Comparison of ENCODE assay signal across 1 fruit fly cellular context in the genomic region with DNA sequence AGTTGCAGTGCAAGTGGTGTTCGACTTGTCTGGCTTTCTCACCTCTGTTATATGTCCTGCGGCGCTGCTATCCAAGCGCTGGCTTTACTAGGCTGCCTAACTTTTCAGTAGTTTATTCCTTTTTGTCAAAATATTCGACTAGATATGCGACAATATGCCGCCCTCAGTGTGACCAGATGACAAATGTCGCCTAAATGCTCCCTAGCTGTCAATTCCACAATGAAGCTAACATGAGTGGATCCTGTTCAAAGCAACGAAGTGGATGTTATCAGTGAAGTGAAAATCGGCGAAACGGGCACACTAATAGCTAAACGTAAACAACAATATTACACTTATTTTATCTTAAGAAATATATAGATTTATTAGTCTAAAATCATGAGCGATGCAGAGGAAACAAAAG.
TF ChIP-seq lines count a peak whose summit lies in the region.

A gene (minus strand): TSS at position 189 of the 400 bp plus-strand sequence.
A gene (plus strand): TSS at position 263 of the 400 bp plus-strand sequence.

TF ChIP-seq in whole organism, embryonic, 481 proteins besides CTCF, POLR2A, EP300 and RAD21 (continued from another document and continues in another):
- no peak for TF ChIP-seq CG13123 (GFP tag; optimal IDR thresholded peaks at IDR 0.05; lab: Kevin White, UChicago)
- TF ChIP-seq Ets97D (GFP tag; optimal IDR thresholded peaks at IDR 0.05; lab: Kevin White, UChicago), result peak; percentile 58
- TF ChIP-seq bsh (GFP tag; optimal IDR thresholded peaks at IDR 0.05; lab: Kevin White, UChicago), result no peak
- TF ChIP-seq Lpt (GFP tag; optimal IDR thresholded peaks at IDR 0.05; lab: Kevin White, UChicago), result no peak
- no peak for TF ChIP-seq ash1 (GFP tag; optimal IDR thresholded peaks at IDR 0.05; lab: Kevin White, UChicago)
- TF ChIP-seq shn (GFP tag; optimal IDR thresholded peaks at IDR 0.05; lab: Kevin White, UChicago), result no peak
- TF ChIP-seq MESR4 (GFP tag; optimal IDR thresholded peaks at IDR 0.05; lab: Kevin White, UChicago), result peak; percentile 84
- no peak for TF ChIP-seq CG15269 (tag; optimal IDR thresholded peaks at IDR 0.05; lab: Kevin White, UChicago)
- TF ChIP-seq nmo (GFP tag; optimal IDR thresholded peaks at IDR 0.05; lab: Kevin White, UChicago), result peak; percentile 10
- no peak for TF ChIP-seq chn (GFP tag; optimal IDR thresholded peaks at IDR 0.05; lab: Kevin White, UChicago)
- peak; percentile 69 for TF ChIP-seq CG13287 (GFP tag; IDR thresholded peaks at IDR 0.05; lab: Robert Waterston, UW; ENCODE audit: partially characterized antibody)
- no peak for TF ChIP-seq peb (GFP tag; IDR thresholded peaks at IDR 0.05; lab: Robert Waterston, UW)
- no peak for TF ChIP-seq CG18476 (GFP tag; optimal IDR thresholded peaks at IDR 0.05; lab: Kevin White, UChicago)
- peak; percentile 78 for TF ChIP-seq CG4617 (GFP tag; optimal IDR thresholded peaks at IDR 0.05; lab: Kevin White, UChicago; ENCODE audit: borderline replicate concordance)
- peak; percentile 49 for TF ChIP-seq hbn (GFP tag; IDR thresholded peaks at IDR 0.05; lab: Robert Waterston, UW; ENCODE audit: partially characterized antibody)
- TF ChIP-seq CG18011 (GFP tag; optimal IDR thresholded peaks at IDR 0.05; lab: Kevin White, UChicago), result no peak
- no peak for TF ChIP-seq CG4404 (GFP tag; IDR thresholded peaks at IDR 0.05; lab: Robert Waterston, UW)
- peak; percentile 39; the same call in 1 of the 2 replicates for TF ChIP-seq sna (GFP tag; IDR thresholded peaks at IDR 0.05; lab: Robert Waterston, UW; ENCODE audit: partially characterized antibody)
- TF ChIP-seq CG3847 (GFP tag; IDR thresholded peaks at IDR 0.05; lab: Robert Waterston, UW), result 0 out of 2 replicates have a peak, but pooled peaks have one; percentile 22
- TF ChIP-seq CG10979 (tag; optimal IDR thresholded peaks at IDR 0.05; lab: Kevin White, UChicago), result peak; percentile 6
- TF ChIP-seq Fer2 (tag; optimal IDR thresholded peaks at IDR 0.05; lab: Kevin White, UChicago), result no peak
- no peak for TF ChIP-seq Hr39 (optimal IDR thresholded peaks at IDR 0.05; lab: Kevin White, UChicago)
- TF ChIP-seq Atf3 (GFP tag; optimal IDR thresholded peaks at IDR 0.05; lab: Kevin White, UChicago), result no peak
- TF ChIP-seq unc-4 (GFP tag; IDR thresholded peaks at IDR 0.05; lab: Robert Waterston, UW; ENCODE audit: partially characterized antibody), result 0 out of 2 replicates have a peak, but pooled peaks have one; percentile 19
- peak; percentile 49 for TF ChIP-seq CG14710 (tag; optimal IDR thresholded peaks at IDR 0.05; lab: Kevin White, UChicago)
- no peak for TF ChIP-seq crc (GFP tag; optimal IDR thresholded peaks at IDR 0.05; lab: Kevin White, UChicago)
- TF ChIP-seq ind (GFP tag; optimal IDR thresholded peaks at IDR 0.05; lab: Kevin White, UChicago), result no peak
- TF ChIP-seq CG34224 (GFP tag; IDR thresholded peaks at IDR 0.05; lab: Robert Waterston, UW; ENCODE audit: partially characterized antibody), result peak; percentile 36; the same call in 1 of the 3 replicates
- TF ChIP-seq amos (GFP tag; IDR thresholded peaks at IDR 0.05; lab: Robert Waterston, UW; ENCODE audit: partially characterized antibody), result peak; percentile 38; the same call in 1 of the 2 replicates
- no peak for TF ChIP-seq pita (GFP tag; optimal IDR thresholded peaks at IDR 0.05; lab: Kevin White, UChicago)
- no peak for TF ChIP-seq TFAM (GFP tag; optimal IDR thresholded peaks at IDR 0.05; lab: Kevin White, UChicago)
- peak; percentile 14 for TF ChIP-seq NC2β (GFP tag; optimal IDR thresholded peaks at IDR 0.05; lab: Kevin White, UChicago)
- peak; percentile 50 for TF ChIP-seq Sry-β (GFP tag; optimal IDR thresholded peaks at IDR 0.05; lab: Kevin White, UChicago)
- no peak for TF ChIP-seq gro (GFP tag; optimal IDR thresholded peaks at IDR 0.05; lab: Kevin White, UChicago)
- no peak for TF ChIP-seq gt (GFP tag; IDR thresholded peaks at IDR 0.05; lab: Robert Waterston, UW)
- peak; percentile 2 for TF ChIP-seq CG17912 (GFP tag; optimal IDR thresholded peaks at IDR 0.05; lab: Kevin White, UChicago)
- TF ChIP-seq hkb (optimal IDR thresholded peaks at IDR 0.05; lab: Kevin White, UChicago), result no peak
- TF ChIP-seq hkb (GFP tag; IDR thresholded peaks at IDR 0.05; lab: Robert Waterston, UW), result 0 out of 2 replicates have a peak, but pooled peaks have one; percentile 25
- TF ChIP-seq CG32772 (GFP tag; IDR thresholded peaks at IDR 0.05; lab: Robert Waterston, UW), result no peak
- no peak for TF ChIP-seq CG11560 (tag; IDR thresholded peaks at IDR 0.05; lab: Robert Waterston, UW)
- TF ChIP-seq Sox102F (GFP tag; optimal IDR thresholded peaks at IDR 0.05; lab: Kevin White, UChicago), result no peak
- TF ChIP-seq slou (GFP tag; optimal IDR thresholded peaks at IDR 0.05; lab: Kevin White, UChicago), result no peak
- no peak for TF ChIP-seq tin (GFP tag; optimal IDR thresholded peaks at IDR 0.05; lab: Kevin White, UChicago)
- TF ChIP-seq Nf-YC (tag; optimal IDR thresholded peaks at IDR 0.05; lab: Kevin White, UChicago), result peak; percentile 13
- peak; percentile 51; the same call in 1 of the 3 replicates for TF ChIP-seq Opbp (GFP tag; IDR thresholded peaks at IDR 0.05; lab: Robert Waterston, UW; ENCODE audit: partially characterized antibody)
- TF ChIP-seq E2f2 (GFP tag; IDR thresholded peaks at IDR 0.05; lab: Robert Waterston, UW), result peak; percentile 55
- TF ChIP-seq toy (GFP tag; IDR thresholded peaks at IDR 0.05; lab: Robert Waterston, UW), result no peak
- peak; percentile 12 for TF ChIP-seq Fer1 (GFP tag; optimal IDR thresholded peaks at IDR 0.05; lab: Kevin White, UChicago)
- TF ChIP-seq CG8924 (tag; optimal IDR thresholded peaks at IDR 0.05; lab: Kevin White, UChicago), result peak; percentile 9
- peak; percentile 93 for TF ChIP-seq CG9797 (GFP tag; optimal IDR thresholded peaks at IDR 0.05; lab: Kevin White, UChicago)
- no peak for TF ChIP-seq CG14965 (GFP tag; optimal IDR thresholded peaks at IDR 0.05; lab: Kevin White, UChicago; ENCODE audit: borderline replicate concordance)
- TF ChIP-seq YL-1 (GFP tag; optimal IDR thresholded peaks at IDR 0.05; lab: Kevin White, UChicago), result peak; percentile 66
- TF ChIP-seq CG1832 (GFP tag; optimal IDR thresholded peaks at IDR 0.05; lab: Kevin White, UChicago), result no peak
- TF ChIP-seq Lhr (GFP tag; optimal IDR thresholded peaks at IDR 0.05; lab: Kevin White, UChicago), result peak; percentile 5
- no peak for TF ChIP-seq zen (tag; optimal IDR thresholded peaks at IDR 0.05; lab: Kevin White, UChicago)
- no peak for TF ChIP-seq Jarid2 (GFP tag; optimal IDR thresholded peaks at IDR 0.05; lab: Kevin White, UChicago)
- TF ChIP-seq vvl (GFP tag; IDR thresholded peaks at IDR 0.05; lab: Robert Waterston, UW), result no peak
- TF ChIP-seq prd (optimal IDR thresholded peaks at IDR 0.05; lab: Kevin White, UChicago), result no peak
- TF ChIP-seq prd (GFP tag; IDR thresholded peaks at IDR 0.05; lab: Robert Waterston, UW), result no peak
- TF ChIP-seq Dll (GFP tag; IDR thresholded peaks at IDR 0.05; lab: Robert Waterston, UW; ENCODE audit: partially characterized antibody), result no peak
- TF ChIP-seq CG14050 (GFP tag; IDR thresholded peaks at IDR 0.05; lab: Robert Waterston, UW), result no peak
- peak; percentile 85 for TF ChIP-seq pzg (GFP tag; optimal IDR thresholded peaks at IDR 0.05; lab: Kevin White, UChicago)
- peak; percentile 4 for TF ChIP-seq grau (tag; optimal IDR thresholded peaks at IDR 0.05; lab: Kevin White, UChicago)
- TF ChIP-seq Dfd (GFP tag; optimal IDR thresholded peaks at IDR 0.05; lab: Kevin White, UChicago), result no peak
- no peak for TF ChIP-seq Hr51 (GFP tag; optimal IDR thresholded peaks at IDR 0.05; lab: Kevin White, UChicago)
- peak; percentile 50 for TF ChIP-seq Sin3A (optimal IDR thresholded peaks at IDR 0.05; lab: Kevin White, UChicago)
- no peak for TF ChIP-seq chm (GFP tag; IDR thresholded peaks at IDR 0.05; lab: Robert Waterston, UW)
- no peak for TF ChIP-seq ftz-f1 (GFP tag; optimal IDR thresholded peaks at IDR 0.05; lab: Kevin White, UChicago)
- peak; percentile 7 for TF ChIP-seq Myb (GFP tag; optimal IDR thresholded peaks at IDR 0.05; lab: Kevin White, UChicago)
- TF ChIP-seq phol (tag; optimal IDR thresholded peaks at IDR 0.05; lab: Kevin White, UChicago), result peak; percentile 53
- no peak for TF ChIP-seq CG10366 (GFP tag; IDR thresholded peaks at IDR 0.05; lab: Robert Waterston, UW)
- no peak for TF ChIP-seq CG7271 (tag; optimal IDR thresholded peaks at IDR 0.05; lab: Kevin White, UChicago)
- TF ChIP-seq Vsx1 (GFP tag; optimal IDR thresholded peaks at IDR 0.05; lab: Kevin White, UChicago), result no peak
- TF ChIP-seq CG10147 (GFP tag; optimal IDR thresholded peaks at IDR 0.05; lab: Kevin White, UChicago), result peak; percentile 25
- no peak for TF ChIP-seq oc (tag; optimal IDR thresholded peaks at IDR 0.05; lab: Kevin White, UChicago)
- no peak for TF ChIP-seq C15 (GFP tag; IDR thresholded peaks at IDR 0.05; lab: Robert Waterston, UW)
- TF ChIP-seq CG4282 (GFP tag; optimal IDR thresholded peaks at IDR 0.05; lab: Kevin White, UChicago), result no peak
- TF ChIP-seq dimm (GFP tag; IDR thresholded peaks at IDR 0.05; lab: Robert Waterston, UW), result no peak
- peak; percentile 93 for TF ChIP-seq CG15514 (GFP tag; optimal IDR thresholded peaks at IDR 0.05; lab: Kevin White, UChicago)
- no peak for TF ChIP-seq ac (GFP tag; optimal IDR thresholded peaks at IDR 0.05; lab: Kevin White, UChicago)
- no peak for TF ChIP-seq CG1603 (tag; optimal IDR thresholded peaks at IDR 0.05; lab: Kevin White, UChicago)
- TF ChIP-seq CG6175 (GFP tag; IDR thresholded peaks at IDR 0.05; lab: Robert Waterston, UW), result no peak
- no peak for TF ChIP-seq CG11696 (GFP tag; IDR thresholded peaks at IDR 0.05; lab: Robert Waterston, UW)
- TF ChIP-seq CG13775 (GFP tag; optimal IDR thresholded peaks at IDR 0.05; lab: Kevin White, UChicago), result no peak
- peak; percentile 27 for TF ChIP-seq CG17829 (tag; optimal IDR thresholded peaks at IDR 0.05; lab: Kevin White, UChicago)
- peak; percentile 18 for TF ChIP-seq BEAF-32 (GFP tag; optimal IDR thresholded peaks at IDR 0.05; lab: Kevin White, UChicago)
- no peak for TF ChIP-seq tx (GFP tag; optimal IDR thresholded peaks at IDR 0.05; lab: Kevin White, UChicago)
- TF ChIP-seq Atf-2 (GFP tag; optimal IDR thresholded peaks at IDR 0.05; lab: Kevin White, UChicago), result no peak
- TF ChIP-seq btn (GFP tag; optimal IDR thresholded peaks at IDR 0.05; lab: Kevin White, UChicago), result no peak
- TF ChIP-seq tio (GFP tag; optimal IDR thresholded peaks at IDR 0.05; lab: Kevin White, UChicago), result no peak
- TF ChIP-seq ara (GFP tag; IDR thresholded peaks at IDR 0.05; lab: Robert Waterston, UW), result no peak
- TF ChIP-seq Med (GFP tag; lab: Kevin White, UChicago), result peak; percentile 78
- TF ChIP-seq CG12155 (GFP tag; optimal IDR thresholded peaks at IDR 0.05; lab: Kevin White, UChicago), result no peak
- no peak for TF ChIP-seq D (optimal IDR thresholded peaks at IDR 0.05; lab: Kevin White, UChicago)
- no peak for TF ChIP-seq D (GFP tag; optimal IDR thresholded peaks at IDR 0.05; lab: Kevin White, UChicago)
- TF ChIP-seq Gug (GFP tag; IDR thresholded peaks at IDR 0.05; lab: Robert Waterston, UW), result no peak
- no peak for TF ChIP-seq cas (GFP tag; IDR thresholded peaks at IDR 0.05; lab: Robert Waterston, UW)
- peak; percentile 96 for TF ChIP-seq stwl (tag; optimal IDR thresholded peaks at IDR 0.05; lab: Kevin White, UChicago)
- no peak for TF ChIP-seq ranshi (GFP tag; IDR thresholded peaks at IDR 0.05; lab: Robert Waterston, UW)
- no peak for TF ChIP-seq eyg (GFP tag; optimal IDR thresholded peaks at IDR 0.05; lab: Kevin White, UChicago)
- TF ChIP-seq Scr (GFP tag; IDR thresholded peaks at IDR 0.05; lab: Robert Waterston, UW; ENCODE audit: partially characterized antibody), result peak; percentile 34; the same call in 1 of the 2 replicates
- TF ChIP-seq CG7357 (GFP tag; IDR thresholded peaks at IDR 0.05; lab: Robert Waterston, UW), result no peak
- TF ChIP-seq Trl (optimal IDR thresholded peaks at IDR 0.05; lab: Kevin White, UChicago), result no peak
- TF ChIP-seq Trl (GFP tag; optimal IDR thresholded peaks at IDR 0.05; lab: Kevin White, UChicago), result no peak
- no peak for TF ChIP-seq CG8359 (GFP tag; optimal IDR thresholded peaks at IDR 0.05; lab: Kevin White, UChicago; ENCODE audit: borderline replicate concordance)
- TF ChIP-seq CG2116 (GFP tag; optimal IDR thresholded peaks at IDR 0.05; lab: Kevin White, UChicago), result peak; percentile 18
- TF ChIP-seq Bgb (GFP tag; IDR thresholded peaks at IDR 0.05; lab: Robert Waterston, UW; ENCODE audit: partially characterized antibody), result peak; percentile 38; the same call in 1 of the 2 replicates
- no peak for TF ChIP-seq CG1233 (GFP tag; optimal IDR thresholded peaks at IDR 0.05; lab: Kevin White, UChicago)
- TF ChIP-seq Max (GFP tag; optimal IDR thresholded peaks at IDR 0.05; lab: Kevin White, UChicago), result peak; percentile 3
- TF ChIP-seq CG2875 (GFP tag; optimal IDR thresholded peaks at IDR 0.05; lab: Kevin White, UChicago), result no peak
- peak; percentile 54 for TF ChIP-seq sens (GFP tag; lab: Kevin White, UChicago)
- peak; percentile 20 for TF ChIP-seq HmgZ (tag; optimal IDR thresholded peaks at IDR 0.05; lab: Kevin White, UChicago)
- no peak for TF ChIP-seq CG8944 (GFP tag; optimal IDR thresholded peaks at IDR 0.05; lab: Kevin White, UChicago)
- TF ChIP-seq dan (GFP tag; IDR thresholded peaks at IDR 0.05; lab: Robert Waterston, UW), result no peak
- peak; percentile 93 for TF ChIP-seq MBD-R2 (GFP tag; IDR thresholded peaks at IDR 0.05; lab: Robert Waterston, UW)
- no peak for TF ChIP-seq CG32532 (GFP tag; IDR thresholded peaks at IDR 0.05; lab: Robert Waterston, UW)
- no peak for TF ChIP-seq Sox100B (GFP tag; optimal IDR thresholded peaks at IDR 0.05; lab: Kevin White, UChicago)
- TF ChIP-seq eve (GFP tag; optimal IDR thresholded peaks at IDR 0.05; lab: Kevin White, UChicago), result no peak
- no peak for TF ChIP-seq CG12236 (GFP tag; optimal IDR thresholded peaks at IDR 0.05; lab: Kevin White, UChicago)
- TF ChIP-seq Dp (GFP tag; optimal IDR thresholded peaks at IDR 0.05; lab: Kevin White, UChicago), result peak; percentile 43
- peak; percentile 88 for TF ChIP-seq gfzf (GFP tag; optimal IDR thresholded peaks at IDR 0.05; lab: Kevin White, UChicago)
- TF ChIP-seq trem (tag; optimal IDR thresholded peaks at IDR 0.05; lab: Kevin White, UChicago), result peak; percentile 55
- TF ChIP-seq CG14860 (GFP tag; IDR thresholded peaks at IDR 0.05; lab: Robert Waterston, UW; ENCODE audit: partially characterized antibody), result no peak
- no peak for TF ChIP-seq CG10462 (GFP tag; optimal IDR thresholded peaks at IDR 0.05; lab: Kevin White, UChicago)
- no peak for TF ChIP-seq ap (GFP tag; IDR thresholded peaks at IDR 0.05; lab: Robert Waterston, UW)
- 0 out of 4 replicates have a peak, but pooled peaks have one; percentile 5 for TF ChIP-seq chinmo (GFP tag; IDR thresholded peaks at IDR 0.05; lab: Robert Waterston, UW; ENCODE audit: partially characterized antibody)
- TF ChIP-seq PHDP (tag; optimal IDR thresholded peaks at IDR 0.05; lab: Kevin White, UChicago), result no peak
